Fruit fly (Drosophila melanogaster) whole organism, prepupa: ENCODE results near the gene GatB.

Source experiments
- CG10631 ChIP-seq: fragments of 200-800 bp; sonication (Bioruptor generic); optimal IDR thresholded peaks from 2 replicates; lab custom pipeline; 2016; ENCODE audit warnings: missing biosample characterization, missing genetic modification characterization
- CG10669 ChIP-seq: fragments of 200-800 bp; sonication (Bioruptor generic); optimal IDR thresholded peaks from 3 replicates; lab custom pipeline; 2018; ENCODE audit warnings: missing biosample characterization, mild to moderate bottlenecking, missing genetic modification characterization, moderate library complexity
- CG11294 ChIP-seq: fragments of 200-800 bp; sonication (Bioruptor generic); IDR thresholded peaks from 2 replicates; pipeline ENCODE4 v1.3.6; 2022; ENCODE audit warnings: missing biosample characterization, missing genetic modification characterization
- CG11762 ChIP-seq: fragments of 200-800 bp; sonication (Bioruptor generic); optimal IDR thresholded peaks from 3 replicates; lab custom pipeline; 2016; ENCODE audit warnings: missing biosample characterization, missing genetic modification characterization; ENCODE audit not compliant: insufficient read depth
- CG11902 ChIP-seq: fragments of 200-800 bp; sonication (Bioruptor generic); optimal IDR thresholded peaks from 3 replicates; lab custom pipeline; 2016; ENCODE audit warnings: missing biosample characterization, missing genetic modification characterization
- CG1621 ChIP-seq: fragments of 200-800 bp; sonication (Bioruptor generic); optimal IDR thresholded peaks from 3 replicates; lab custom pipeline; 2018; ENCODE audit warnings: missing biosample characterization, mild to moderate bottlenecking, missing genetic modification characterization
- CG16779 ChIP-seq: fragments of 200-800 bp; sonication (Bioruptor generic); optimal IDR thresholded peaks from 3 replicates; lab custom pipeline; 2017; ENCODE audit warnings: missing biosample characterization, mild to moderate bottlenecking, missing genetic modification characterization
- CG3032 ChIP-seq: fragments of 200-800 bp; optimal IDR thresholded peaks from 2 replicates; lab custom pipeline; 2019; ENCODE audit warnings: missing biosample characterization, mild to moderate bottlenecking, missing genetic modification characterization, moderate library complexity
- CG31627 ChIP-seq: fragments of 200-800 bp; sonication (Bioruptor generic); optimal IDR thresholded peaks from 3 replicates; lab custom pipeline; 2016; ENCODE audit warnings: missing biosample characterization, missing genetic modification characterization
- CG32006 ChIP-seq: fragments of 200-800 bp; sonication (Bioruptor generic); optimal IDR thresholded peaks from 3 replicates; lab custom pipeline; 2017; ENCODE audit warnings: missing biosample characterization, mild to moderate bottlenecking, missing genetic modification characterization
- CG34406 ChIP-seq: fragments of 200-800 bp; sonication (Bioruptor generic); optimal IDR thresholded peaks from 3 replicates; lab custom pipeline; 2016; ENCODE audit warnings: missing biosample characterization, missing genetic modification characterization
- CG3919 ChIP-seq: fragments of 200-800 bp; sonication (Bioruptor generic); optimal IDR thresholded peaks from 3 replicates; lab custom pipeline; 2016; ENCODE audit warnings: missing biosample characterization, missing genetic modification characterization
- CG4318 ChIP-seq: fragments of 200-800 bp; sonication (Bioruptor generic); optimal IDR thresholded peaks from 3 replicates; lab custom pipeline; 2017; ENCODE audit warnings: missing biosample characterization, mild to moderate bottlenecking, missing genetic modification characterization
- CG6163 ChIP-seq: fragments of 200-800 bp; sonication (Bioruptor generic); IDR thresholded peaks from 3 replicates; pipeline ENCODE4 v1.3.6; 2022; ENCODE audit warnings: missing biosample characterization, missing genetic modification characterization
- CG6276 ChIP-seq: fragments of 200-800 bp; sonication (Bioruptor generic); optimal IDR thresholded peaks from 2 replicates; lab custom pipeline; 2017; ENCODE audit warnings: missing biosample characterization, mild to moderate bottlenecking, missing genetic modification characterization
- CG6792 ChIP-seq: fragments of 200-800 bp; sonication (Bioruptor generic); optimal IDR thresholded peaks from 3 replicates; lab custom pipeline; 2016; ENCODE audit warnings: missing biosample characterization, missing genetic modification characterization
- CG6808 ChIP-seq: fragments of 200-800 bp; sonication (Bioruptor generic); optimal IDR thresholded peaks from 3 replicates; lab custom pipeline; 2017; ENCODE audit warnings: missing biosample characterization, missing genetic modification characterization, mild to moderate bottlenecking, moderate library complexity, missing genetic modification reagents
- CG6854 ChIP-seq: fragments of 200-800 bp; sonication (Bioruptor generic); optimal IDR thresholded peaks from 2 replicates; lab custom pipeline; 2017; ENCODE audit warnings: missing biosample characterization, mild to moderate bottlenecking, missing genetic modification characterization
- CG7368 ChIP-seq: fragments of 200-800 bp; sonication (Bioruptor generic); optimal IDR thresholded peaks from 3 replicates; lab custom pipeline; 2016; ENCODE audit warnings: missing biosample characterization, missing genetic modification characterization
- CG8119 ChIP-seq: fragments of 200-800 bp; sonication (Bioruptor generic); IDR thresholded peaks from 3 replicates; pipeline ENCODE4 v1.3.6; 2022; ENCODE audit warnings: missing biosample characterization, missing genetic modification characterization
- CG8319 ChIP-seq: fragments of 200-800 bp; sonication (Bioruptor generic); optimal IDR thresholded peaks from 3 replicates; lab custom pipeline; 2016; ENCODE audit warnings: missing biosample characterization, missing genetic modification characterization
- CG8632 ChIP-seq: fragments of 200-800 bp; sonication (Bioruptor generic); optimal IDR thresholded peaks from 3 replicates; lab custom pipeline; 2016; ENCODE audit warnings: missing biosample characterization, missing genetic modification characterization
- Eip75B ChIP-seq: fragments of 200-800 bp; sonication (Bioruptor generic); optimal IDR thresholded peaks from 3 replicates; lab custom pipeline; 2016; ENCODE audit warnings: missing biosample characterization, missing genetic modification characterization
- Eip78C ChIP-seq: fragments of 200-800 bp; sonication (Bioruptor generic); peaks from one replicate; lab custom pipeline; 2016; ENCODE audit warnings: missing biosample characterization, missing genetic modification characterization
- Eip93F ChIP-seq: fragments of 200-800 bp; sonication (Bioruptor generic); optimal IDR thresholded peaks from 2 replicates; lab custom pipeline; 2016; ENCODE audit warnings: missing biosample characterization, mild to moderate bottlenecking, missing genetic modification characterization
- Ets21C ChIP-seq: fragments of 200-800 bp; sonication (Bioruptor generic); optimal IDR thresholded peaks from 3 replicates; lab custom pipeline; 2016; ENCODE audit warnings: missing biosample characterization, missing genetic modification characterization
- Gug ChIP-seq: fragments of 200-800 bp; sonication (Bioruptor generic); IDR thresholded peaks from 2 replicates; pipeline ENCODE4 v1.3.6; 2022; ENCODE audit warnings: missing biosample characterization, missing genetic modification characterization
- Hr39 ChIP-seq: fragments of 200-800 bp; sonication (Bioruptor generic); optimal IDR thresholded peaks from 2 replicates; lab custom pipeline; 2016; ENCODE audit warnings: missing biosample characterization, missing genetic modification characterization
- Hr4 ChIP-seq: fragments of 200-800 bp; sonication (Bioruptor generic); optimal IDR thresholded peaks from 3 replicates; lab custom pipeline; 2016; ENCODE audit warnings: missing biosample characterization, missing genetic modification characterization
- Lpt ChIP-seq: fragments of 200-800 bp; sonication (Bioruptor generic); optimal IDR thresholded peaks from 3 replicates; lab custom pipeline; 2016; ENCODE audit warnings: missing biosample characterization, missing genetic modification characterization
- Met ChIP-seq: fragments of 200-800 bp; sonication (Bioruptor generic); optimal IDR thresholded peaks from 3 replicates; lab custom pipeline; 2016; ENCODE audit warnings: missing biosample characterization, missing genetic modification characterization
- OdsH ChIP-seq: fragments of 200-800 bp; sonication (Bioruptor generic); optimal IDR thresholded peaks from 3 replicates; lab custom pipeline; 2016; ENCODE audit warnings: missing biosample characterization, missing genetic modification characterization
- Sox102F ChIP-seq: fragments of 200-800 bp; sonication (Bioruptor generic); optimal IDR thresholded peaks from 2 replicates; lab custom pipeline; 2016; ENCODE audit warnings: missing biosample characterization, mild to moderate bottlenecking, missing genetic modification characterization
- Sox15 ChIP-seq: fragments of 200-800 bp; sonication (Bioruptor generic); optimal IDR thresholded peaks from 3 replicates; lab custom pipeline; 2016; ENCODE audit warnings: missing biosample characterization, missing genetic modification characterization
- acj6 ChIP-seq: fragments of 200-800 bp; sonication (Bioruptor generic); optimal IDR thresholded peaks from 3 replicates; lab custom pipeline; 2016; ENCODE audit warnings: missing biosample characterization, missing genetic modification characterization
- dac ChIP-seq: fragments of 200-800 bp; sonication (Bioruptor generic); optimal IDR thresholded peaks from 2 replicates; lab custom pipeline; 2017; ENCODE audit warnings: missing biosample characterization, mild to moderate bottlenecking, missing genetic modification characterization
- eg ChIP-seq: fragments of 200-800 bp; sonication (Bioruptor generic); IDR thresholded peaks from 3 replicates; pipeline ENCODE4 v1.3.6; 2022; ENCODE audit warnings: missing biosample characterization, missing genetic modification characterization
- esn ChIP-seq: fragments of 200-800 bp; sonication (Bioruptor generic); optimal IDR thresholded peaks from 2 replicates; lab custom pipeline; 2016; ENCODE audit warnings: missing biosample characterization, mild to moderate bottlenecking, missing genetic modification characterization, moderate library complexity
- fd59A ChIP-seq: fragments of 200-800 bp; sonication (Bioruptor generic); optimal IDR thresholded peaks from 2 replicates; lab custom pipeline; 2017; ENCODE audit warnings: missing biosample characterization, mild to moderate bottlenecking, missing genetic modification characterization, missing genetic modification reagents
- fd85E ChIP-seq: fragments of 200-800 bp; sonication (Bioruptor generic); optimal IDR thresholded peaks from 3 replicates; lab custom pipeline; 2016; ENCODE audit warnings: missing biosample characterization, missing genetic modification characterization
- fkh ChIP-seq: fragments of 200-800 bp; sonication (Bioruptor generic); optimal IDR thresholded peaks from 3 replicates; lab custom pipeline; 2017; ENCODE audit warnings: missing biosample characterization, mild to moderate bottlenecking, missing genetic modification characterization, moderate library complexity
- lz ChIP-seq: fragments of 200-800 bp; sonication (Bioruptor generic); optimal IDR thresholded peaks from 3 replicates; lab custom pipeline; 2016; ENCODE audit warnings: missing biosample characterization, missing genetic modification characterization
- net ChIP-seq: fragments of 200-800 bp; sonication (Bioruptor generic); optimal IDR thresholded peaks from 3 replicates; lab custom pipeline; 2016; ENCODE audit warnings: missing biosample characterization, missing genetic modification characterization
- pdm3 ChIP-seq: fragments of 200-800 bp; sonication (Bioruptor generic); optimal IDR thresholded peaks from 3 replicates; lab custom pipeline; 2016; ENCODE audit warnings: missing biosample characterization, missing genetic modification characterization
- salr ChIP-seq, 2 experiments: fragments of 200-800 bp; sonication (Bioruptor generic); optimal IDR thresholded peaks; 3 replicates each; lab custom pipeline; 2016 to 2018; ENCODE audit warnings: missing biosample characterization in 2 of 2, missing genetic modification characterization in 2 of 2, mild to moderate bottlenecking in 1 of 2
- spab ChIP-seq: fragments of 200-800 bp; sonication (Bioruptor generic); optimal IDR thresholded peaks from 2 replicates; lab custom pipeline; 2017; ENCODE audit warnings: missing biosample characterization, mild to moderate bottlenecking, missing genetic modification characterization, missing genetic modification reagents
- ss ChIP-seq, 2 experiments: fragments of 200-800 bp; sonication (Bioruptor generic); optimal IDR thresholded peaks; 2 replicates in 1 of 2; 3 replicates in 1 of 2; lab custom pipeline; 2017 to 2018; ENCODE audit warnings: mild to moderate bottlenecking in 2 of 2, missing biosample characterization in 2 of 2, missing genetic modification characterization in 2 of 2, moderate library complexity in 1 of 2
- topi ChIP-seq: fragments of 200-800 bp; sonication (Bioruptor generic); optimal IDR thresholded peaks from 3 replicates; lab custom pipeline; 2016; ENCODE audit warnings: missing biosample characterization, missing genetic modification characterization
- vri ChIP-seq: fragments of 200-800 bp; sonication (Bioruptor generic); optimal IDR thresholded peaks from 3 replicates; lab custom pipeline; 2016; ENCODE audit warnings: missing biosample characterization, mild to moderate bottlenecking, missing genetic modification characterization

GatB gene

DNA sequence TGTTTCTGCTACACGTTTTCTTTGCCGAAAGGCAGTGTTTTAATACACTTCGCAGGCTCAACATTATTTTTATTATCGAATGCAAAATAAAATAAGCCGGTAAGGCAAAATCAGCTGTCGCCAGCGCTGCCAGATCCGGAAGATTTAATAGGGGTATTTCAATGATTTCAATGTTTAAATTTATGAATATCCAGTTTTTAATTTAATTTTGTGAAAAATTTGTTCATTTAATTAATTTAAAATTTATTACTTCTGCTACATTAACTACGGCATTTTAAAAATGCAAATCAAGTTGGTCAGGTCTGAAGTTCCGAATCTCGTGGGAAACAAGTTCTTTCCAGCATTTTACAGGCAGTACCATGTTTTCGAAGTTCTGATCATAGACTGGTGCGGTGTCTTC is 18.8 kb upstream of the GatB start, which contains the start of gene Slimp (continued):
- TF ChIP-seq Met (GFP tag; lab: Kevin White, UChicago) (peak; percentile 43), Hr39 (peak; percentile 1), CG34406 (GFP tag; lab: Kevin White, UChicago) (peak; percentile 10), CG8119 (GFP tag; lab: Robert Waterston, UW) (0 out of 3 replicates have a peak, but pooled peaks have one; percentile 15), pdm3 (peak; percentile 52), vri (GFP tag; lab: Kevin White, UChicago) (peak; percentile 46), CG32006 (peak; percentile 13)

DNA sequence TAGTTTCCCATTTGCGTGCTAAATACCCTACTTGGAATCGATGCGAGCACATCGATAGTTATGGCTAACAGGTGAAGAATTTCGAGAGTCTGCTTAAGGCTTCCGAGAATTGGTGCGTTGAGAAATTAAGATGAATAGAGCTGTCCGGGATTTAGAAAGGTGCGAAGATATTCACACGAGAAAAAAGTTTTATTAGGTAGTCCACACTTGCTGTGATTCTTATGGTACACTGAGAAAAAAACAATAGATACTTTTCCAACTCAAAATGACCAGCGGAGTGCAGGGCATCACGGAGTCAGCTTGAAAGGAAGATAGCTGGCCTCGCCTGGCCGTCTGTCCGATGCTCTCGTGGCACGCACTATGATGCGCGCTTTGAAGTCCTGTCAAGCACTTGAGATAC is 14.5 kb upstream of the GatB start:
- peak; percentile 77 for TF ChIP-seq CG3919 (GFP tag; lab: Kevin White, UChicago)
- peak; percentile 36 to 79 for TF ChIP-seq salr (GFP tag; optimal IDR thresholded peaks at IDR 0.05; lab: Kevin White, UChicago)
- no peak for TF ChIP-seq Sox15 (GFP tag; lab: Kevin White, UChicago)
- TF ChIP-seq CG7368 (GFP tag; lab: Kevin White, UChicago) = peak; percentile 31
- peak; percentile 69 for TF ChIP-seq eg (GFP tag; lab: Robert Waterston, UW)
- TF ChIP-seq Lpt (GFP tag; lab: Kevin White, UChicago) = peak; percentile 34
- TF ChIP-seq CG3032 (tag; lab: Kevin White, UChicago) = peak; percentile 76
- TF ChIP-seq spab (GFP tag; lab: Kevin White, UChicago) = peak; percentile 70
- peak; percentile 80 for TF ChIP-seq fd59A (GFP tag; lab: Kevin White, UChicago)
- no peak for TF ChIP-seq CG6854 (GFP tag; lab: Kevin White, UChicago)
- TF ChIP-seq ss (GFP tag; optimal IDR thresholded peaks at IDR 0.05; lab: Kevin White, UChicago) = peak; percentile 72 to 95
- TF ChIP-seq CG6808 (GFP tag; lab: Kevin White, UChicago) = peak; percentile 80
- TF ChIP-seq Eip78C = peak; percentile 93
- peak; percentile 89 for TF ChIP-seq CG32006
- TF ChIP-seq CG1621 (tag; lab: Kevin White, UChicago) = peak; percentile 50
- TF ChIP-seq Sox102F (GFP tag; lab: Kevin White, UChicago) = peak; percentile 45
- peak; percentile 68 for TF ChIP-seq esn (GFP tag; lab: Kevin White, UChicago)
- TF ChIP-seq CG11762 (GFP tag; lab: Kevin White, UChicago) = peak; percentile 58
- peak; percentile 63 for TF ChIP-seq lz (GFP tag; lab: Kevin White, UChicago)
- TF ChIP-seq CG10669 (GFP tag; lab: Kevin White, UChicago) = peak; percentile 76
- TF ChIP-seq CG11294 = no peak
- peak; percentile 56; the same call in 2 of the 3 replicates for TF ChIP-seq CG6163 (GFP tag; lab: Robert Waterston, UW)
- TF ChIP-seq CG8632 (GFP tag; lab: Kevin White, UChicago) = peak; percentile 42
- TF ChIP-seq vri (GFP tag; lab: Kevin White, UChicago) = peak; percentile 50
- TF ChIP-seq net (GFP tag; lab: Kevin White, UChicago) = peak; percentile 60
- peak; percentile 58 for TF ChIP-seq Hr39
- peak; percentile 11 for TF ChIP-seq Ets21C (GFP tag; lab: Kevin White, UChicago)
- peak; percentile 68 for TF ChIP-seq OdsH
- peak; percentile 82 for TF ChIP-seq Hr4 (GFP tag; lab: Kevin White, UChicago)
- TF ChIP-seq Eip93F (GFP tag; lab: Kevin White, UChicago) = no peak
- peak; percentile 55 for TF ChIP-seq topi (GFP tag; lab: Kevin White, UChicago)
- TF ChIP-seq CG6276 = peak; percentile 78
- peak; percentile 3 for TF ChIP-seq CG34406 (GFP tag; lab: Kevin White, UChicago)
- peak; percentile 78 for TF ChIP-seq Eip75B (GFP tag; lab: Kevin White, UChicago)
- peak; percentile 44 for TF ChIP-seq CG31627 (GFP tag; lab: Kevin White, UChicago)
- TF ChIP-seq Gug (GFP tag; lab: Robert Waterston, UW) = peak; percentile 57
- no peak for TF ChIP-seq CG11902 (GFP tag; lab: Kevin White, UChicago)
- TF ChIP-seq CG10631 (GFP tag; lab: Kevin White, UChicago) = peak; percentile 79
- peak; percentile 66 for TF ChIP-seq dac (GFP tag; lab: Kevin White, UChicago)
- no peak for TF ChIP-seq CG8319 (GFP tag; lab: Kevin White, UChicago)
- TF ChIP-seq CG16779 (tag; lab: Kevin White, UChicago) = peak; percentile 42
- TF ChIP-seq fkh (GFP tag; lab: Kevin White, UChicago) = no peak
- peak; percentile 31 for TF ChIP-seq CG6792 (GFP tag; lab: Kevin White, UChicago)
- peak; percentile 69 for TF ChIP-seq pdm3
- TF ChIP-seq CG4318 (GFP tag; lab: Kevin White, UChicago) = peak; percentile 81
- TF ChIP-seq acj6 = peak; percentile 67
- no peak for TF ChIP-seq fd85E (GFP tag; lab: Kevin White, UChicago)
- peak; percentile 57 for TF ChIP-seq Met (GFP tag; lab: Kevin White, UChicago)
